Fruit fly (Drosophila melanogaster): ENCODE results near the gene Alg1.

- no peak for TF ChIP-seq Lpt (GFP tag; optimal IDR thresholded peaks at IDR 0.05)
- TF ChIP-seq Hr39 (GFP tag; optimal IDR thresholded peaks at IDR 0.05): no peak
- TF ChIP-seq CG9139 (GFP tag; optimal IDR thresholded peaks at IDR 0.05): no peak
- no peak for TF ChIP-seq pdm3 (GFP tag; optimal IDR thresholded peaks at IDR 0.05)
- no peak for TF ChIP-seq CG6854 (GFP tag; optimal IDR thresholded peaks at IDR 0.05)
- TF ChIP-seq Sox102F (GFP tag; optimal IDR thresholded peaks at IDR 0.05): no peak
- no peak for TF ChIP-seq salr (GFP tag; optimal IDR thresholded peaks at IDR 0.05)
- no peak for TF ChIP-seq CG1621 (tag; optimal IDR thresholded peaks at IDR 0.05)
- TF ChIP-seq OdsH (GFP tag; optimal IDR thresholded peaks at IDR 0.05): no peak
- no peak for TF ChIP-seq achi (GFP tag; optimal IDR thresholded peaks at IDR 0.05)
- TF ChIP-seq vri (GFP tag; optimal IDR thresholded peaks at IDR 0.05): no peak
- TF ChIP-seq CG8319 (GFP tag; optimal IDR thresholded peaks at IDR 0.05): no peak
- TF ChIP-seq Blimp-1 (GFP tag; optimal IDR thresholded peaks at IDR 0.05): no peak
Observed at dm6 chr3R:17849178-17849577, 38.2 kb upstream of the Alg1 start.
